Fruit fly (Drosophila melanogaster): Measurements from ENCODE around the gene CG7384.

CG7384 gene

dm6 chr2L:10516470-10517048 is 6.3 kb upstream of the CG7384 start (continued):
- TF ChIP-seq luna (GFP tag; optimal IDR thresholded peaks at IDR 0.05) (no peak), CG17359 (tag; optimal IDR thresholded peaks at IDR 0.05) (peak; percentile 36), vvl (GFP tag; IDR thresholded peaks at IDR 0.05) (peak; percentile 55), z (GFP tag; IDR thresholded peaks at IDR 0.05) (peak; percentile 52; the same call in 1 of the 3 replicates), Myb (GFP tag; optimal IDR thresholded peaks at IDR 0.05) (peak; percentile 96), Adf1 (GFP tag; IDR thresholded peaks at IDR 0.05) (peak; percentile 93), ash1 (GFP tag; optimal IDR thresholded peaks at IDR 0.05) (no peak), eyg (GFP tag; optimal IDR thresholded peaks at IDR 0.05) (no peak), Fer2 (tag; optimal IDR thresholded peaks at IDR 0.05) (no peak), CG3995 (GFP tag; optimal IDR thresholded peaks at IDR 0.05) (no peak), CG2129 (GFP tag; IDR thresholded peaks at IDR 0.05; ENCODE audit: partially characterized antibody) (no peak), Elba2 (GFP tag; optimal IDR thresholded peaks at IDR 0.05) (no peak), sens-2 (GFP tag; IDR thresholded peaks at IDR 0.05) (no peak), Hsf (GFP tag; optimal IDR thresholded peaks at IDR 0.05) (peak; percentile 43), Dip3 (GFP tag; optimal IDR thresholded peaks at IDR 0.05) (peak; percentile 22), zfh2 (GFP tag; optimal IDR thresholded peaks at IDR 0.05) (peak; percentile 40), CG1603 (tag; optimal IDR thresholded peaks at IDR 0.05) (peak; percentile 40), CG15514 (GFP tag; optimal IDR thresholded peaks at IDR 0.05) (no peak), CG3407 (GFP tag; optimal IDR thresholded peaks at IDR 0.05) (no peak), scrt (GFP tag; optimal IDR thresholded peaks at IDR 0.05) (no peak), Doc3 (GFP tag; IDR thresholded peaks at IDR 0.05; ENCODE audit: partially characterized antibody) (no peak), Nf-YA (GFP tag; IDR thresholded peaks at IDR 0.05) (no peak), slbo (GFP tag; IDR thresholded peaks at IDR 0.05) (no peak; the same call in 1 of the 2 replicates), pita (GFP tag; optimal IDR thresholded peaks at IDR 0.05) (no peak), CG7987 (GFP tag; optimal IDR thresholded peaks at IDR 0.05) (no peak), ssp (GFP tag; IDR thresholded peaks at IDR 0.05) (no peak), CG31224 (GFP tag; IDR thresholded peaks at IDR 0.05) (no peak), ATbp (GFP tag; optimal IDR thresholded peaks at IDR 0.05) (no peak), NC2β (GFP tag; optimal IDR thresholded peaks at IDR 0.05) (peak; percentile 1), CTCF (GFP tag; optimal IDR thresholded peaks at IDR 0.05) (peak; percentile 40), CG11695 (GFP tag; IDR thresholded peaks at IDR 0.05) (no peak; the same call in 2 of the 3 replicates), nerfin-1 (tag; optimal IDR thresholded peaks at IDR 0.05) (no peak), CG15696 (tag; optimal IDR thresholded peaks at IDR 0.05) (peak; percentile 17), CG8089 (GFP tag; optimal IDR thresholded peaks at IDR 0.05) (no peak), unpg (GFP tag; optimal IDR thresholded peaks at IDR 0.05) (peak; percentile 12), CG9437 (GFP tag; optimal IDR thresholded peaks at IDR 0.05) (no peak), Optix (GFP tag; IDR thresholded peaks at IDR 0.05) (0 out of 3 replicates have a peak, but pooled peaks have one; percentile 49), gce (GFP tag; IDR thresholded peaks at IDR 0.05) (no peak), CG17361 (GFP tag; IDR thresholded peaks at IDR 0.05) (peak; percentile 67; the same call in 2 of the 3 replicates), CG6791 (GFP tag; IDR thresholded peaks at IDR 0.05; ENCODE audit: partially characterized antibody) (0 out of 3 replicates have a peak, but pooled peaks have one; percentile 41), CG43689 (GFP tag; IDR thresholded peaks at IDR 0.05) (no peak), maf-S (GFP tag; optimal IDR thresholded peaks at IDR 0.05) (no peak), CG6254 (GFP tag; optimal IDR thresholded peaks at IDR 0.05) (no peak), CG17328 (GFP tag; IDR thresholded peaks at IDR 0.05) (no peak), hbn (GFP tag; IDR thresholded peaks at IDR 0.05; ENCODE audit: partially characterized antibody) (no peak), Jarid2 (GFP tag; optimal IDR thresholded peaks at IDR 0.05) (peak; percentile 94), disco-r (GFP tag; optimal IDR thresholded peaks at IDR 0.05) (peak; percentile 24), Hand (GFP tag; optimal IDR thresholded peaks at IDR 0.05) (no peak), CG13287 (GFP tag; IDR thresholded peaks at IDR 0.05; ENCODE audit: partially characterized antibody) (no peak; the same call in 1 of the 2 replicates), CG10209 (GFP tag; optimal IDR thresholded peaks at IDR 0.05) (no peak)
